Worm (Caenorhabditis elegans): ENCODE data around the gene metl-18.

- no peak for TF ChIP-seq dao-5 (tag; optimal IDR thresholded peaks at IDR 0.05)
- TF ChIP-seq him-1 (tag; optimal IDR thresholded peaks at IDR 0.05) = no peak
Observed at ce11 chrIII:3435152-3435551, 9.6 kb downstream of the metl-18 start.
